Worm (Caenorhabditis elegans): ENCODE results near the gene nhr-27.
A peak's percentile ranks its signal among the peaks of the same experiment; 100 is the strongest.

Gene nhr-27

ce11 chrX:12664987-12665451 lies 143.1 kb downstream of the nhr-27 start (continued):
- TF ChIP-seq tra-1 (GFP tag; IDR thresholded peaks at IDR 0.05) (peak; percentile 88), ceh-62 (tag; optimal IDR thresholded peaks at IDR 0.05) (no peak), ces-1 (GFP tag; optimal IDR thresholded peaks at IDR 0.05) (no peak), aha-1 (tag) (no peak), mxl-3 (GFP tag; optimal IDR thresholded peaks at IDR 0.05) (peak; percentile 67), ceh-32 (tag; optimal IDR thresholded peaks at IDR 0.05; ENCODE audit: poor library complexity) (no peak), snpc-1.2 (GFP tag; IDR thresholded peaks at IDR 0.05) (peak; percentile 93), ZK337.2 (GFP tag; IDR thresholded peaks at IDR 0.05) (peak; percentile 84), madf-5 (GFP tag; IDR thresholded peaks at IDR 0.05) (peak; percentile 83), unc-130 (GFP tag; optimal IDR thresholded peaks at IDR 0.05) (peak; percentile 56), php-3 (GFP tag; IDR thresholded peaks at IDR 0.05) (peak; percentile 76), egl-43 (GFP tag; IDR thresholded peaks at IDR 0.05) (peak; percentile 99), F49E8.2 (tag; optimal IDR thresholded peaks at IDR 0.05; ENCODE audit: borderline replicate concordance) (peak; percentile 28), dve-1 (tag; optimal IDR thresholded peaks at IDR 0.05; ENCODE audit: insufficient read depth) (peak; percentile 69), F10B5.3 (tag; optimal IDR thresholded peaks at IDR 0.05) (peak; percentile 59), dmd-9 (GFP tag; IDR thresholded peaks at IDR 0.05) (peak; percentile 61; the same call in 1 of the 2 replicates), daf-16 (GFP tag; optimal IDR thresholded peaks at IDR 0.05) (peak; percentile 80 to 82), daf-16 (tag; optimal IDR thresholded peaks at IDR 0.05) (peak; percentile 16), ceh-28 (tag; optimal IDR thresholded peaks at IDR 0.05) (no peak), daf-8 (GFP tag; IDR thresholded peaks at IDR 0.05) (0 out of 2 replicates have a peak, but pooled peaks have one; percentile 73), hif-1 (tag; optimal IDR thresholded peaks at IDR 0.05) (peak; percentile 30 to 66), lsy-2 (tag; optimal IDR thresholded peaks at IDR 0.05) (peak in 1 of 2 experiments; percentile 60), gei-8 (GFP tag; optimal IDR thresholded peaks at IDR 0.05) (peak; percentile 92), pqm-1 (tag; optimal IDR thresholded peaks at IDR 0.05) (no peak), ama-1 (optimal IDR thresholded peaks at IDR 0.05) (peak; percentile 14), dpl-1 (GFP tag; optimal IDR thresholded peaks at IDR 0.05) (peak; percentile 42), sdz-12 (GFP tag; optimal IDR thresholded peaks at IDR 0.05) (peak; percentile 89), nhr-10 (tag; optimal IDR thresholded peaks at IDR 0.05) (peak; percentile 1), ceh-20 (GFP tag; IDR thresholded peaks at IDR 0.05) (peak; percentile 73), D1046.2 (GFP tag; IDR thresholded peaks at IDR 0.05) (peak; percentile 89), daf-19 (GFP tag; conservative IDR thresholded peaks at IDR 0.05) (peak; percentile 91), hlh-30 (tag; optimal IDR thresholded peaks at IDR 0.05; ENCODE audit: insufficient read depth) (peak; percentile 86), nhr-28 (tag; optimal IDR thresholded peaks at IDR 0.05) (peak; percentile 45), nhr-25 (tag; optimal IDR thresholded peaks at IDR 0.05; ENCODE audit: borderline replicate concordance, insufficient read depth) (no peak), mes-2 (tag; optimal IDR thresholded peaks at IDR 0.05; ENCODE audit: poor library complexity, severe bottlenecking) (peak; percentile 85), egl-27 (tag; optimal IDR thresholded peaks at IDR 0.05) (no peak), attf-4 (tag; optimal IDR thresholded peaks at IDR 0.05) (no peak), arid-1 (GFP tag; conservative IDR thresholded peaks at IDR 0.05) (peak; percentile 95), ZK546.5 (tag; optimal IDR thresholded peaks at IDR 0.05) (no peak), Y48G9A.11 (GFP tag; IDR thresholded peaks at IDR 0.05) (peak; percentile 77), mxl-2 (GFP tag; conservative IDR thresholded peaks at IDR 0.05) (peak; percentile 81), nhr-237 (tag; optimal IDR thresholded peaks at IDR 0.05) (no peak), lin-29 (GFP tag; IDR thresholded peaks at IDR 0.05) (peak; percentile 73), hlh-11 (tag; optimal IDR thresholded peaks at IDR 0.05) (peak; percentile 77), R02D3.7 (tag; optimal IDR thresholded peaks at IDR 0.05) (no peak), tag-97 (GFP tag; IDR thresholded peaks at IDR 0.05) (0 out of 2 replicates have a peak, but pooled peaks have one; percentile 45), duxl-1 (tag; optimal IDR thresholded peaks at IDR 0.05; ENCODE audit: poor library complexity) (peak; percentile 85), hmg-1.1 (GFP tag; IDR thresholded peaks at IDR 0.05) (peak; percentile 96), set-16 (GFP tag; IDR thresholded peaks at IDR 0.05) (peak; percentile 52; the same call in 1 of the 2 replicates), skn-1 (tag; optimal IDR thresholded peaks at IDR 0.05) (no peak)
